Worm (Caenorhabditis elegans): ENCODE results near the gene Y50D4A.4.

DNA sequence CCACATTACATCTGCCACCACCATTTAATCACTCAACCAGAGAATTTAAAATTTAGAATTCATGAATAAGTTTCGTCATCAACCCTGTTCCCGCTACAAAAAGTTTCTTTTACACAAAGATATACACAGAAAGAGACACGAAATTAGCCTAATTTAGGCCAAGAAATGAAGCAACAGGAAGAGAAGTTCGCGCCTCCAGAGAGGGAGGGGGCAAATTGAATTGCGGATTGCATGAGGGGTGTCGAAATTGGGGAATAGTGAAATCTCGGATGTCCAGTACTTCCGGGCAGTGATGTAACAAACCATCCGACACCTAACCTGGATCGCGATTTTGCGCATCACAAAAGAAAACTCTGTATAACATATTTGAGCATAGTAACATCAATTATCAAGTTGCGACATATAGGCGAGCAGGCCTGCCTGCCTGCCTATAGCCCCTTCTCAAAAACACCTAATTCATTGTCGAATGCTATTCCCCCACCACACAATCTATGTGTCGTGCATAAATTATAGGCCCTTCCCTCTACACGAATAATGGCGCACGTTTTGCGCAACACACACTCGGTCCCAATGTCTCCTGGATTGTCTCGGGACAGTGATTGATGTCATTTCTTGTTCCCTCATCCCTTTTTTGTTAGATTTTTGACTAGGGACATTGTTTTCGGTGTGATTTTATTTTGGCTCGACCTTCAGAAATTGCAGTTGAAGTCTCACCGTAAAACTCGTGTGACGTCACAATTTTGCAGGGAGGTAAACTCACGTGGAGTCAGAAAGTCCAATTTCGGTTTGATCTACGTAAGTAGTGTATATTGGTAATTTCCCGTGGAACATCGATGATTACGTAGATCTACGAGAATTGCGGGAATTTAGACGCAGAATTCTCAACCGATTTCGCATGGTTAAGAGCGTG is 32.1 kb upstream of the Y50D4A.4 start:
- TF ChIP-seq sox-2 (GFP tag; IDR thresholded peaks at IDR 0.05) = no peak
- TF ChIP-seq C08G9.2 (tag; optimal IDR thresholded peaks at IDR 0.05) = no peak
- no peak for TF ChIP-seq pha-2 (tag; optimal IDR thresholded peaks at IDR 0.05)
